Worm (Caenorhabditis elegans) whole organism, late embryonic: ENCODE data around the gene acp-4.

Experiments used
- C08G9.2 ChIP-seq: sonication (generic microtip); optimal IDR thresholded peaks from 2 replicates; lab custom pipeline; 2016; ENCODE audit warnings: mild to moderate bottlenecking, missing genetic modification characterization, moderate library complexity, missing compliant biosample characterization
- F13H6.1 ChIP-seq: sonication (generic microtip); optimal IDR thresholded peaks from 2 replicates; lab custom pipeline; 2016; ENCODE audit warnings: missing genetic modification characterization, missing compliant biosample characterization
- K09A11.1 ChIP-seq: sonication (generic microtip); optimal IDR thresholded peaks from 2 replicates; lab custom pipeline; 2017; ENCODE audit warnings: antibody characterized with exemption, mild to moderate bottlenecking, missing genetic modification characterization, missing compliant biosample characterization; ENCODE audit not compliant: insufficient read depth
- ahr-1 ChIP-seq: sonication (generic microtip); optimal IDR thresholded peaks from 2 replicates; lab custom pipeline; 2016; ENCODE audit warnings: missing genetic modification characterization, missing compliant biosample characterization
- ceh-18 ChIP-seq: sonication (generic microtip); optimal IDR thresholded peaks from 2 replicates; lab custom pipeline; 2016; ENCODE audit warnings: missing genetic modification characterization, missing compliant biosample characterization
- ceh-19 ChIP-seq: fragments of 200-800 bp; sonication (Bioruptor generic); optimal IDR thresholded peaks from 2 replicates; lab custom pipeline; 2018; ENCODE audit warnings: mild to moderate bottlenecking, missing genetic modification characterization, missing compliant biosample characterization
- ceh-22 ChIP-seq: sonication (generic microtip); optimal IDR thresholded peaks from 2 replicates; lab custom pipeline; 2017; ENCODE audit warnings: missing biosample characterization, missing genetic modification characterization
- ceh-24 ChIP-seq: sonication (generic microtip); optimal IDR thresholded peaks from 2 replicates; lab custom pipeline; 2016; ENCODE audit warnings: mild to moderate bottlenecking, missing genetic modification characterization, missing compliant biosample characterization
- ceh-45 ChIP-seq: fragments of 200-800 bp; sonication (Bioruptor generic); IDR thresholded peaks from 2 replicates; pipeline ENCODE4 v1.3.6; 2022; ENCODE audit warnings: missing genetic modification reagents, missing genetic modification characterization, missing compliant biosample characterization
- ceh-48 ChIP-seq: sonication (generic microtip); optimal IDR thresholded peaks from 2 replicates; lab custom pipeline; 2016; ENCODE audit warnings: missing genetic modification characterization, inconsistent platforms, missing compliant biosample characterization
- ceh-6 ChIP-seq: fragments of 200-800 bp; sonication (Bioruptor generic); optimal IDR thresholded peaks from 2 replicates; lab custom pipeline; 2018; ENCODE audit warnings: mild to moderate bottlenecking, missing genetic modification characterization, missing compliant biosample characterization
- dve-1 ChIP-seq: sonication (generic microtip); optimal IDR thresholded peaks from 2 replicates; lab custom pipeline; 2017; ENCODE audit warnings: antibody characterized with exemption, mild to moderate bottlenecking, missing genetic modification characterization, missing compliant biosample characterization
- elt-2 ChIP-seq: sonication (generic microtip); optimal IDR thresholded peaks from 2 replicates; lab custom pipeline; 2016; ENCODE audit warnings: missing genetic modification reagents, missing genetic modification characterization, missing compliant biosample characterization
- fkh-10 ChIP-seq: fragments of 150-350 bp; optimal IDR thresholded peaks from 2 replicates; lab custom pipeline; 2014; ENCODE audit warnings: missing biosample characterization, missing genetic modification reagents, missing genetic modification characterization
- gmeb-2 ChIP-seq: sonication (generic microtip); optimal IDR thresholded peaks from 2 replicates; lab custom pipeline; 2016; ENCODE audit warnings: missing genetic modification characterization, inconsistent platforms, missing compliant biosample characterization
- hlh-13 ChIP-seq: fragments of 200-800 bp; sonication (Bioruptor generic); optimal IDR thresholded peaks from 2 replicates; lab custom pipeline; 2018; ENCODE audit warnings: mild to moderate bottlenecking, missing genetic modification characterization, missing compliant biosample characterization
- hlh-30 ChIP-seq: sonication (generic microtip); optimal IDR thresholded peaks from 2 replicates; lab custom pipeline; 2017; ENCODE audit warnings: antibody characterized with exemption, missing genetic modification characterization, missing compliant biosample characterization; ENCODE audit not compliant: insufficient read depth
- lim-6 ChIP-seq: sonication (generic microtip); optimal IDR thresholded peaks from 2 replicates; lab custom pipeline; 2016; ENCODE audit warnings: missing genetic modification characterization, missing compliant biosample characterization
- mec-3 ChIP-seq: sonication (generic microtip); optimal IDR thresholded peaks from 2 replicates; lab custom pipeline; 2016; ENCODE audit warnings: borderline replicate concordance, missing genetic modification characterization, missing compliant biosample characterization
- nfya-1 ChIP-seq: sonication (generic microtip); optimal IDR thresholded peaks from 2 replicates; lab custom pipeline; 2017; ENCODE audit warnings: missing genetic modification characterization, mild to moderate bottlenecking, missing compliant biosample characterization, antibody characterized with exemption, moderate library complexity
- nhr-232 ChIP-seq: sonication (generic microtip); optimal IDR thresholded peaks from 2 replicates; lab custom pipeline; 2016; ENCODE audit warnings: missing genetic modification characterization, missing compliant biosample characterization
- pag-3 ChIP-seq: sonication (generic microtip); optimal IDR thresholded peaks from 2 replicates; lab custom pipeline; 2016; ENCODE audit warnings: missing compliant biosample characterization, missing genetic modification characterization, borderline replicate concordance
- pat-9 ChIP-seq: fragments of 200-800 bp; sonication (Bioruptor generic); optimal IDR thresholded peaks from 2 replicates; lab custom pipeline; 2018; ENCODE audit warnings: mild to moderate bottlenecking, missing genetic modification characterization, moderate library complexity, missing compliant biosample characterization
- pax-1 ChIP-seq: fragments of 150-350 bp; optimal IDR thresholded peaks from 2 replicates; lab custom pipeline; 2014; ENCODE audit warnings: missing biosample characterization, missing genetic modification characterization
- pha-4 ChIP-seq: fragments of 150-350 bp; optimal IDR thresholded peaks from 2 replicates; lab custom pipeline; 2018; ENCODE audit warnings: missing biosample characterization, missing genetic modification reagents, missing genetic modification characterization
- pqm-1 ChIP-seq: sonication (generic microtip); optimal IDR thresholded peaks from 2 replicates; lab custom pipeline; 2016; ENCODE audit warnings: missing genetic modification characterization, missing compliant biosample characterization
- pros-1 ChIP-seq: fragments of 150-350 bp; optimal IDR thresholded peaks from 2 replicates; lab custom pipeline; 2014; ENCODE audit warnings: missing biosample characterization, missing genetic modification reagents, missing genetic modification characterization
- sdc-2 ChIP-seq: sonication (generic microtip); optimal IDR thresholded peaks from 2 replicates; lab custom pipeline; 2016; ENCODE audit warnings: missing genotype, missing genetic modification characterization, missing compliant biosample characterization
- sox-2 ChIP-seq: fragments of 200-800 bp; sonication (Bioruptor generic); IDR thresholded peaks from 2 replicates; pipeline ENCODE4 v1.3.6; 2022; ENCODE audit warnings: missing genetic modification reagents, missing genetic modification characterization, missing compliant biosample characterization
- ttx-3 ChIP-seq: sonication (generic microtip); optimal IDR thresholded peaks from 2 replicates; lab custom pipeline; 2016; ENCODE audit warnings: missing genetic modification reagents, missing genetic modification characterization, missing compliant biosample characterization
- unc-3 ChIP-seq, 2 experiments: fragments of 200-800 bp in 1 of 2; sonication (Bioruptor generic) in 1 of 2; sonication (generic microtip) in 1 of 2; conservative IDR thresholded peaks in 1 of 2; optimal IDR thresholded peaks in 1 of 2; 2 replicates each; pipeline versions ENCODE4 v1.3.6 to Lab custom; 2016 to 2022; ENCODE audit warnings: missing compliant biosample characterization in 2 of 2, missing genetic modification characterization in 2 of 2, missing genetic modification reagents in 1 of 2
- unc-42 ChIP-seq: sonication (generic microtip); optimal IDR thresholded peaks from 2 replicates; lab custom pipeline; 2016; ENCODE audit warnings: missing genotype, missing genetic modification characterization, missing compliant biosample characterization
- unc-55 ChIP-seq: sonication (generic microtip); optimal IDR thresholded peaks from 2 replicates; lab custom pipeline; 2017; ENCODE audit warnings: missing biosample characterization, missing genetic modification reagents, missing genetic modification characterization

acp-4 gene

ce11 chrII:8435005-8435404, at the start of gene acp-4:
acp-4 (minus strand) TSS chrII:8435105.
- TF ChIP-seq unc-55 (GFP tag; lab: Kevin White, UChicago) (no peak), sdc-2 (tag; lab: Kevin White, UChicago) (no peak), hlh-30 (no peak), mec-3 (tag; lab: Kevin White, UChicago) (no peak), ceh-18 (no peak), K09A11.1 (tag; lab: Kevin White, UChicago) (no peak), ceh-22 (no peak), gmeb-2 (tag; lab: Kevin White, UChicago) (no peak), nhr-232 (no peak), pat-9 (tag; lab: Kevin White, UChicago) (no peak)

ce11 chrII:8484546-8484945, 49.6 kb upstream of the acp-4 start:
- peak; percentile 40 for TF ChIP-seq elt-2
- TF ChIP-seq pat-9 (tag; lab: Kevin White, UChicago): no peak
- peak; percentile 38 for TF ChIP-seq dve-1 (tag; lab: Kevin White, UChicago)

- TF ChIP-seq ahr-1 (tag; lab: Kevin White, UChicago) (no peak), unc-55 (GFP tag; lab: Kevin White, UChicago) (peak; percentile 11)
Observed at ce11 chrII:8483793-8484186, 48.9 kb upstream of the acp-4 start, which contains the start of gene taap-1. taap-1 (minus strand) TSS chrII:8483871.

- TF ChIP-seq pros-1: no peak
- no peak for TF ChIP-seq ttx-3 (tag; lab: Kevin White, UChicago)
- peak; percentile 4 for TF ChIP-seq dve-1 (tag; lab: Kevin White, UChicago)
- TF ChIP-seq pha-4 (tag; lab: Kevin White, UChicago): no peak
- no peak for TF ChIP-seq ceh-19 (GFP tag; lab: Kevin White, UChicago)
- TF ChIP-seq ceh-48 (tag; lab: Kevin White, UChicago): no peak
- peak; percentile 31 for TF ChIP-seq unc-42
- no peak for TF ChIP-seq ceh-22
- TF ChIP-seq pqm-1: no peak
- peak; percentile 0 for TF ChIP-seq nfya-1 (tag; lab: Kevin White, UChicago)
Observed at ce11 chrII:8483124-8483792, 48.4 kb upstream of the acp-4 start.

ce11 chrII:8481731-8482253, 46.9 kb upstream of the acp-4 start, which contains the start of gene M05D6.5:
M05D6.5 (minus strand) TSS chrII:8482203.
- TF ChIP-seq lim-6 (tag; lab: Kevin White, UChicago) (no peak), unc-3 (GFP tag; conservative IDR thresholded peaks at IDR 0.05; lab: Robert Waterston, UW) (no peak), unc-3 (tag; optimal IDR thresholded peaks at IDR 0.05; lab: Kevin White, UChicago) (no peak), ceh-24 (no peak), gmeb-2 (tag; lab: Kevin White, UChicago) (no peak), ceh-45 (GFP tag; lab: Robert Waterston, UW) (no peak), pag-3 (no peak), nhr-232 (no peak), sox-2 (no peak), pqm-1 (no peak), C08G9.2 (tag; lab: Kevin White, UChicago) (no peak), fkh-10 (GFP tag; lab: Kevin White, UChicago) (no peak), pros-1 (no peak), hlh-30 (no peak), F13H6.1 (tag; lab: Kevin White, UChicago) (no peak), hlh-13 (GFP tag; lab: Kevin White, UChicago) (no peak), ceh-6 (GFP tag; lab: Kevin White, UChicago) (no peak), pax-1 (tag; lab: Kevin White, UChicago) (no peak), unc-55 (GFP tag; lab: Kevin White, UChicago) (no peak)
